Worm (Caenorhabditis elegans): Measurements from ENCODE around the gene str-86.

DNA sequence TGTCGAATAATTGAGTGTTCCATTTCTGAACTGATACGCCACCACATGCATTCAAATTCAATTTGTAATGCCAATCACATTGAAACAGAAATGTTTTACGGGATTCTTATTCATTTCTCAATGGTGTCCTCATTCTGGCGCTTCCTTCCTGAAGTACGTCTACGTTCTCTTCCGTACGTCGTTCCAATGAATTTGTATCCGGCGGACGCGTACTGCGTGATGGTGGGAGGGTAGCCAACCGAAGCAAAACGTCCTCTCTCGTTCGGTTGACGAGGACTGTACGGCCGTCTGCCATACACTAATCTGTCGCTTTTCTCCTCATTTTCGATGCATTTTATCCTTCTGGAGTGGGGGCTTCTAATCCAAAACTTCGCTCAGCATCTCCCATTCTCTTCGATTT lies 33.6 kb downstream of the str-86 start:
- no peak for TF ChIP-seq klf-2 (GFP tag; conservative IDR thresholded peaks at IDR 0.05)
- TF ChIP-seq tab-1 (GFP tag; IDR thresholded peaks at IDR 0.05): no peak
- no peak for TF ChIP-seq ztf-23 (GFP tag; IDR thresholded peaks at IDR 0.05)
- no peak for TF ChIP-seq ref-1 (GFP tag; conservative IDR thresholded peaks at IDR 0.05)
- TF ChIP-seq flt-1 (GFP tag; IDR thresholded peaks at IDR 0.05): no peak
